Worm (Caenorhabditis elegans) whole organism, young adult: ENCODE measurements around the gene brc-2.

Source experiments
- B0019.2 ChIP-seq: fragments of 200-800 bp; sonication (Bioruptor generic); conservative IDR thresholded peaks from 2 replicates; pipeline ENCODE4 v1.3.6; 2022; ENCODE audit warnings: missing genetic modification reagents, missing genetic modification characterization, missing compliant biosample characterization
- B0035.1 ChIP-seq: sonication (generic microtip); optimal IDR thresholded peaks from 2 replicates; lab custom pipeline; 2016; ENCODE audit warnings: missing genetic modification characterization, mild to moderate bottlenecking, missing compliant biosample characterization, missing genotype, missing genetic modification reagents
- B0336.3 ChIP-seq: fragments of 200-800 bp; sonication (Bioruptor generic); IDR thresholded peaks from 2 replicates; pipeline ENCODE4 v1.3.6; 2022; ENCODE audit warnings: missing genetic modification characterization, missing compliant biosample characterization
- F33H1.4 ChIP-seq: fragments of 200-800 bp; sonication (Bioruptor generic); IDR thresholded peaks from 2 replicates; pipeline ENCODE4 v1.3.6; 2022; ENCODE audit warnings: missing genetic modification reagents, missing genetic modification characterization, missing compliant biosample characterization
- F37B4.10 ChIP-seq: fragments of 200-800 bp; sonication (Bioruptor generic); IDR thresholded peaks from 2 replicates; pipeline ENCODE4 v1.3.6; 2022; ENCODE audit warnings: missing genetic modification characterization, missing compliant biosample characterization
- F52B5.7 ChIP-seq: sonication (generic microtip); optimal IDR thresholded peaks from 2 replicates; lab custom pipeline; 2016; ENCODE audit warnings: mild to moderate bottlenecking, missing genetic modification characterization, missing compliant biosample characterization
- F55B11.4 ChIP-seq: sonication (generic microtip); optimal IDR thresholded peaks from 2 replicates; lab custom pipeline; 2016; ENCODE audit warnings: missing compliant biosample characterization, missing genetic modification characterization, borderline replicate concordance; ENCODE audit not compliant: insufficient read depth
- F57C9.4 ChIP-seq: sonication (generic microtip); optimal IDR thresholded peaks from 2 replicates; lab custom pipeline; 2017; ENCODE audit warnings: mild to moderate bottlenecking, missing genetic modification characterization, missing compliant biosample characterization
- T07F8.4 ChIP-seq: sonication (generic microtip); optimal IDR thresholded peaks from 2 replicates; lab custom pipeline; 2016; ENCODE audit warnings: mild to moderate bottlenecking, missing genetic modification characterization, moderate library complexity, missing compliant biosample characterization
- T26A5.8 ChIP-seq: sonication (generic microtip); optimal IDR thresholded peaks from 2 replicates; lab custom pipeline; 2016; ENCODE audit warnings: missing genetic modification characterization, missing compliant biosample characterization
- Y53G8AR.9 ChIP-seq: fragments of 200-800 bp; sonication (Bioruptor generic); conservative IDR thresholded peaks from 2 replicates; pipeline ENCODE4 v1.3.6; 2022; ENCODE audit warnings: missing genetic modification reagents, missing genetic modification characterization, missing compliant biosample characterization
- ZK185.1 ChIP-seq: sonication (generic microtip); optimal IDR thresholded peaks from 2 replicates; lab custom pipeline; 2016; ENCODE audit warnings: mild to moderate bottlenecking, missing genetic modification characterization, missing compliant biosample characterization; ENCODE audit not compliant: poor library complexity, severe bottlenecking
- atf-7 ChIP-seq: sonication (generic microtip); optimal IDR thresholded peaks from 2 replicates; lab custom pipeline; 2017; ENCODE audit warnings: mild to moderate bottlenecking, missing genetic modification characterization, missing compliant biosample characterization
- attf-3 ChIP-seq: fragments of 200-800 bp; sonication (Bioruptor generic); conservative IDR thresholded peaks from 2 replicates; pipeline ENCODE4 v1.3.6; 2022; ENCODE audit warnings: missing genetic modification reagents, missing genetic modification characterization, missing compliant biosample characterization
- attf-5 ChIP-seq: fragments of 200-800 bp; sonication (Bioruptor generic); optimal IDR thresholded peaks from 2 replicates; lab custom pipeline; 2018; ENCODE audit warnings: mild to moderate bottlenecking, missing genetic modification characterization, missing compliant biosample characterization
- bed-1 ChIP-seq: fragments of 200-800 bp; sonication (Bioruptor generic); IDR thresholded peaks from 2 replicates; pipeline ENCODE4 v1.3.6; 2022; ENCODE audit warnings: missing genetic modification reagents, missing genetic modification characterization, missing compliant biosample characterization
- bed-2 ChIP-seq: fragments of 200-800 bp; sonication (Bioruptor generic); IDR thresholded peaks from 2 replicates; pipeline ENCODE4 v1.3.6; 2022; ENCODE audit warnings: missing genetic modification reagents, missing genetic modification characterization, missing compliant biosample characterization
- ccch-3 ChIP-seq: fragments of 200-800 bp; sonication (Bioruptor generic); optimal IDR thresholded peaks from 2 replicates; lab custom pipeline; 2018; ENCODE audit warnings: mild to moderate bottlenecking, missing genetic modification characterization, missing compliant biosample characterization
- ceh-100 ChIP-seq: fragments of 200-800 bp; sonication (Bioruptor generic); IDR thresholded peaks from 2 replicates; pipeline ENCODE4 v1.3.6; 2022; ENCODE audit warnings: missing genetic modification reagents, missing genetic modification characterization, missing compliant biosample characterization
- ceh-27 ChIP-seq: fragments of 200-800 bp; sonication (Bioruptor generic); optimal IDR thresholded peaks from 2 replicates; lab custom pipeline; 2018; ENCODE audit warnings: mild to moderate bottlenecking, missing genetic modification characterization, moderate library complexity, missing compliant biosample characterization
- ceh-58 ChIP-seq: fragments of 200-800 bp; sonication (Bioruptor generic); IDR thresholded peaks from 2 replicates; pipeline ENCODE4 v1.3.6; 2022; ENCODE audit warnings: missing genetic modification characterization, missing compliant biosample characterization
- ceh-91 ChIP-seq: fragments of 200-800 bp; sonication (Bioruptor generic); IDR thresholded peaks from 2 replicates; pipeline ENCODE4 v1.3.6; 2022; ENCODE audit warnings: missing genetic modification reagents, missing genetic modification characterization, missing compliant biosample characterization
- chd-7 ChIP-seq: sonication (generic microtip); optimal IDR thresholded peaks from 2 replicates; lab custom pipeline; 2016; ENCODE audit warnings: mild to moderate bottlenecking, missing genetic modification characterization, moderate library complexity, missing compliant biosample characterization
- die-1 ChIP-seq: sonication (generic microtip); optimal IDR thresholded peaks from 2 replicates; lab custom pipeline; 2016; ENCODE audit warnings: missing genotype, mild to moderate bottlenecking, missing genetic modification characterization, missing compliant biosample characterization
- dox-1 ChIP-seq: fragments of 200-800 bp; sonication (Bioruptor generic); IDR thresholded peaks from 2 replicates; pipeline ENCODE4 v1.3.6; 2022; ENCODE audit warnings: missing genetic modification reagents, missing genetic modification characterization, missing compliant biosample characterization
- egl-44 ChIP-seq: fragments of 200-800 bp; sonication (Bioruptor generic); IDR thresholded peaks from 2 replicates; pipeline ENCODE4 v1.3.6; 2022; ENCODE audit warnings: missing genetic modification reagents, missing genetic modification characterization, missing compliant biosample characterization
- ets-4 ChIP-seq: fragments of 200-800 bp; sonication (Bioruptor generic); optimal IDR thresholded peaks from 2 replicates; lab custom pipeline; 2018; ENCODE audit warnings: mild to moderate bottlenecking, missing genetic modification characterization, missing compliant biosample characterization
- him-1 ChIP-seq: sonication (generic microtip); optimal IDR thresholded peaks from 2 replicates; lab custom pipeline; 2016; ENCODE audit warnings: missing genotype, missing genetic modification reagents, missing genetic modification characterization, missing compliant biosample characterization
- hlh-12 ChIP-seq: sonication (generic microtip); optimal IDR thresholded peaks from 2 replicates; lab custom pipeline; 2016; ENCODE audit warnings: missing genetic modification characterization, missing compliant biosample characterization
- hlh-26 ChIP-seq: fragments of 200-800 bp; sonication (Bioruptor generic); conservative IDR thresholded peaks from 2 replicates; pipeline ENCODE4 v1.3.6; 2022; ENCODE audit warnings: missing genetic modification reagents, missing genetic modification characterization, missing compliant biosample characterization
- hmg-1.2 ChIP-seq: fragments of 200-800 bp; sonication (Bioruptor generic); IDR thresholded peaks from 2 replicates; pipeline ENCODE4 v1.3.6; 2022; ENCODE audit warnings: missing genetic modification reagents, missing genetic modification characterization, missing compliant biosample characterization
- hrde-1 ChIP-seq: sonication (generic microtip); optimal IDR thresholded peaks from 2 replicates; lab custom pipeline; 2016; ENCODE audit warnings: missing genetic modification characterization, mild to moderate bottlenecking, missing compliant biosample characterization, moderate library complexity, missing genotype, missing genetic modification reagents, borderline replicate concordance
- hsf-1 ChIP-seq: fragments of 200-800 bp; sonication (Bioruptor generic); IDR thresholded peaks from 2 replicates; pipeline ENCODE4 v1.3.6; 2022; ENCODE audit warnings: missing genetic modification reagents, missing genetic modification characterization, missing compliant biosample characterization
- lir-1 ChIP-seq: fragments of 200-800 bp; sonication (Bioruptor generic); conservative IDR thresholded peaks from 2 replicates; pipeline ENCODE4 v1.3.6; 2022; ENCODE audit warnings: missing genetic modification reagents, missing genetic modification characterization, missing compliant biosample characterization
- lsl-1 ChIP-seq: fragments of 200-800 bp; sonication (Bioruptor generic); optimal IDR thresholded peaks from 2 replicates; lab custom pipeline; 2018; ENCODE audit warnings: mild to moderate bottlenecking, missing genetic modification characterization, moderate library complexity, missing compliant biosample characterization
- lsy-27 ChIP-seq: sonication (generic microtip); optimal IDR thresholded peaks from 2 replicates; lab custom pipeline; 2017; ENCODE audit warnings: missing genetic modification characterization, mild to moderate bottlenecking, missing compliant biosample characterization, antibody characterized with exemption, missing genotype, borderline replicate concordance; ENCODE audit not compliant: insufficient read depth
- madf-3 ChIP-seq: fragments of 200-800 bp; sonication (Bioruptor generic); IDR thresholded peaks from 2 replicates; pipeline ENCODE4 v1.3.6; 2022; ENCODE audit warnings: missing genetic modification reagents, missing genetic modification characterization, missing compliant biosample characterization
- nhr-120 ChIP-seq: fragments of 200-800 bp; sonication (Bioruptor generic); IDR thresholded peaks from 2 replicates; pipeline ENCODE4 v1.3.6; 2022; ENCODE audit warnings: missing genetic modification characterization, missing compliant biosample characterization
- pbrm-1 ChIP-seq: fragments of 200-800 bp; sonication (Bioruptor generic); IDR thresholded peaks from 2 replicates; pipeline ENCODE4 v1.3.6; 2022; ENCODE audit warnings: missing genetic modification reagents, missing genetic modification characterization, missing compliant biosample characterization
- repo-1 ChIP-seq: sonication (generic microtip); optimal IDR thresholded peaks from 2 replicates; lab custom pipeline; 2017; ENCODE audit warnings: mild to moderate bottlenecking, missing genetic modification characterization, missing compliant biosample characterization
- sea-2 ChIP-seq: fragments of 200-800 bp; sonication (Bioruptor generic); IDR thresholded peaks from 2 replicates; pipeline ENCODE4 v1.3.6; 2022; ENCODE audit warnings: missing genetic modification characterization, missing compliant biosample characterization
- snpc-3.4 ChIP-seq: sonication (generic microtip); optimal IDR thresholded peaks from 2 replicates; lab custom pipeline; 2017; ENCODE audit warnings: missing genetic modification characterization, mild to moderate bottlenecking, missing compliant biosample characterization, antibody characterized with exemption, moderate library complexity, missing genotype, missing genetic modification reagents
- tlf-1 ChIP-seq: fragments of 200-800 bp; sonication (Bioruptor generic); optimal IDR thresholded peaks from 2 replicates; lab custom pipeline; 2018; ENCODE audit warnings: mild to moderate bottlenecking, missing genetic modification characterization, missing compliant biosample characterization
- zfh-2 ChIP-seq: fragments of 200-800 bp; sonication (Bioruptor generic); conservative IDR thresholded peaks from 2 replicates; pipeline ENCODE4 v1.3.6; 2022; ENCODE audit warnings: missing genetic modification reagents, missing genetic modification characterization, missing compliant biosample characterization
- zim-3 ChIP-seq: sonication (generic microtip); optimal IDR thresholded peaks from 2 replicates; lab custom pipeline; 2017; ENCODE audit warnings: mild to moderate bottlenecking, missing genetic modification characterization, moderate library complexity, missing compliant biosample characterization
- ztf-18 ChIP-seq: sonication (generic microtip); optimal IDR thresholded peaks from 2 replicates; lab custom pipeline; 2016; ENCODE audit warnings: missing genotype, mild to moderate bottlenecking, missing genetic modification characterization, missing compliant biosample characterization
- ztf-26 ChIP-seq: sonication (generic microtip); optimal IDR thresholded peaks from 2 replicates; lab custom pipeline; 2017; ENCODE audit warnings: missing genetic modification characterization, missing compliant biosample characterization
- ztf-28 ChIP-seq: fragments of 200-800 bp; sonication (Bioruptor generic); IDR thresholded peaks from 2 replicates; pipeline ENCODE4 v1.3.6; 2022; ENCODE audit warnings: missing genetic modification reagents, missing genetic modification characterization, missing compliant biosample characterization
- ztf-3 ChIP-seq: fragments of 200-800 bp; sonication (Bioruptor generic); optimal IDR thresholded peaks from 2 replicates; lab custom pipeline; 2018; ENCODE audit warnings: mild to moderate bottlenecking, missing genetic modification characterization, missing compliant biosample characterization
- ztf-6 ChIP-seq: fragments of 200-800 bp; sonication (Bioruptor generic); IDR thresholded peaks from 2 replicates; pipeline ENCODE4 v1.3.6; 2022; ENCODE audit warnings: missing genetic modification reagents, missing genetic modification characterization, missing compliant biosample characterization

Gene brc-2

DNA sequence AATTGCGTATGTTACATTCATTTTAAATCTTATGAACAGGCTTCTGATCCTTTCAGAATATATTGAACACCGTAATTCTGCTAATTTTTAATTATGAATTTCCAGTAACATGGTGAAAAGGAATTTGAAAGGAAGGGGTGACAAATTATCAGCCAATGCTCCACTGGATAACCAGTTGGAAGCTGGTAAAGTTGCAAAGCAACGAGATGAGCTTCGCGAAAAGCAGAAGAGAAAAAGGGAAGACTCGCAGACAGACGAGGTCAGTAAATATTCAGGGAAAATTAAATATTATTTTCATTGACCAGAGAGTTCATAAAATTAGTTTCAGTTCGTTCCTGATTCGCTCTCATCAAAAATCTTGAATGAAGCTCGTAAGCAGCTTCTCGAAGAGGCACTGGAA lies 29.0 kb upstream of the brc-2 start, which contains the start of gene byn-1 (continued):
- TF ChIP-seq ceh-58 (no peak), chd-7 (tag; lab: Kevin White, UChicago) (no peak), T26A5.8 (tag; lab: Kevin White, UChicago) (no peak), hsf-1 (peak; percentile 69), ztf-3 (no peak), attf-5 (no peak), ztf-28 (no peak), hrde-1 (tag; lab: Kevin White, UChicago) (peak; percentile 46), ccch-3 (GFP tag; lab: Kevin White, UChicago) (no peak), ceh-27 (no peak), ZK185.1 (tag; lab: Kevin White, UChicago) (no peak), bed-2 (GFP tag; lab: Robert Waterston, UW) (no peak), Y53G8AR.9 (0 out of 2 replicates have a peak, but pooled peaks have one; percentile 50), die-1 (tag; lab: Kevin White, UChicago) (no peak), B0035.1 (tag; lab: Kevin White, UChicago) (no peak), ceh-100 (GFP tag; lab: Robert Waterston, UW) (no peak), hlh-26 (no peak), ztf-6 (GFP tag; lab: Robert Waterston, UW) (no peak), egl-44 (GFP tag; lab: Robert Waterston, UW) (no peak), snpc-3.4 (tag; lab: Kevin White, UChicago) (peak; percentile 32), zim-3 (tag; lab: Kevin White, UChicago) (no peak), him-1 (tag; lab: Kevin White, UChicago) (no peak), ztf-26 (tag; lab: Kevin White, UChicago) (no peak), madf-3 (GFP tag; lab: Robert Waterston, UW) (no peak), repo-1 (tag; lab: Kevin White, UChicago) (peak; percentile 5), lir-1 (no peak), ceh-91 (GFP tag; lab: Robert Waterston, UW) (no peak), B0336.3 (peak; percentile 82), tlf-1 (GFP tag; lab: Kevin White, UChicago) (peak; percentile 35), bed-1 (GFP tag; lab: Robert Waterston, UW) (no peak), pbrm-1 (GFP tag; lab: Robert Waterston, UW) (no peak), lsy-27 (no peak), sea-2 (no peak), ets-4 (GFP tag; lab: Kevin White, UChicago) (no peak), F33H1.4 (no peak), hmg-1.2 (GFP tag; lab: Robert Waterston, UW) (no peak; the same call in 1 of the 2 replicates), dox-1 (no peak), F57C9.4 (tag; lab: Kevin White, UChicago) (no peak), T07F8.4 (tag; lab: Kevin White, UChicago) (no peak), nhr-120 (GFP tag; lab: Robert Waterston, UW) (no peak), atf-7 (tag; lab: Kevin White, UChicago) (peak; percentile 33), F55B11.4 (tag; lab: Kevin White, UChicago) (no peak), hlh-12 (tag; lab: Kevin White, UChicago) (no peak), F52B5.7 (no peak), ztf-18 (no peak), F37B4.10 (GFP tag; lab: Robert Waterston, UW) (no peak), attf-3 (no peak), lsl-1 (GFP tag; lab: Kevin White, UChicago) (no peak), B0019.2 (GFP tag; lab: Robert Waterston, UW) (no peak), zfh-2 (GFP tag; lab: Robert Waterston, UW) (no peak)
